Worm (Caenorhabditis elegans) whole organism, L2 larva: ENCODE measurements around the gene txdc-17.

Source experiments
- ama-1 ChIP-seq: fragments of 150-350 bp; optimal IDR thresholded peaks from 2 replicates; lab custom pipeline; 2018; ENCODE audit warnings: inconsistent platforms
- lin-13 ChIP-seq: fragments of 150-350 bp; optimal IDR thresholded peaks from 2 replicates; lab custom pipeline; 2014; ENCODE audit warnings: missing biosample characterization, missing genetic modification reagents, missing genetic modification characterization
- lin-39 ChIP-seq: fragments of 150-350 bp; optimal IDR thresholded peaks from 2 replicates; lab custom pipeline; 2014; ENCODE audit warnings: missing biosample characterization, missing genetic modification reagents, missing genetic modification characterization
- nhr-21 ChIP-seq: fragments of 150-350 bp; optimal IDR thresholded peaks from 2 replicates; lab custom pipeline; 2014; ENCODE audit warnings: missing biosample characterization, missing genetic modification characterization
- nhr-237 ChIP-seq: fragments of 150-350 bp; optimal IDR thresholded peaks from 2 replicates; lab custom pipeline; 2014; ENCODE audit warnings: missing biosample characterization, missing genetic modification characterization
- unc-62 ChIP-seq: fragments of 150-350 bp; optimal IDR thresholded peaks from 2 replicates; lab custom pipeline; 2014; ENCODE audit warnings: missing biosample characterization, missing genetic modification reagents, missing genetic modification characterization

- no peak for TF ChIP-seq nhr-21 (tag; lab: Kevin White, UChicago)
- TF ChIP-seq ama-1 (lab: Kevin White, UChicago): no peak
- no peak for TF ChIP-seq lin-13 (GFP tag; lab: Kevin White, UChicago)
- TF ChIP-seq lin-39: no peak
- no peak for TF ChIP-seq nhr-237 (tag; lab: Kevin White, UChicago)
- no peak for TF ChIP-seq unc-62
These were observed 34.6 kb downstream of the txdc-17 start for ce11 chrIII:2869033-2869432.
